Fruit fly (Drosophila melanogaster): ENCODE results near the gene bip1.

DNA sequence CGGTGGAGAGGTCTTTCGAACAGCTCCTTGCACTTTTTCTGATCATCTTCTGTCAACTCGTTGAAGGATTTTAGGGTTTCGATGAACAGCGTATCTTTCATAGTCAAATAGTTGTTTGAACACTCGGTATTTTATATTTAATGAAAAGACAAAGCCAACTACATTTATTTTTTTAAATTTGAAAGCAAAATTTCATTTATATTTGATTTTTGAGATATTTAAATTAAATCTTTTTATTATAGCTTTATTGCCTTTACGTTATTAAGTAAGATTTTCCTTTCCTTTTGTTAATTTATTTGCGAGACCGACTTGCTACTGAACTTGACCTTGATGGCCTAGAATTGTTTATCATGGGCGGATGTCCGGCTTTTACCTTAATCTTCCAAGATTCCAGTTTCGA, 10.7 kb upstream of the bip1 start, which contains the start of gene CG42590:
- no peak for TF ChIP-seq gcm (GFP tag; optimal IDR thresholded peaks at IDR 0.05)
- no peak for TF ChIP-seq dmrt11E (tag; optimal IDR thresholded peaks at IDR 0.05)
- TF ChIP-seq gcm2 (GFP tag; optimal IDR thresholded peaks at IDR 0.05), result no peak
- no peak for TF ChIP-seq sqz (GFP tag; optimal IDR thresholded peaks at IDR 0.05)
- no peak for TF ChIP-seq CG2712 (tag; optimal IDR thresholded peaks at IDR 0.05)
- TF ChIP-seq Hmr (GFP tag; optimal IDR thresholded peaks at IDR 0.05), result no peak
- TF ChIP-seq sim (GFP tag; IDR thresholded peaks at IDR 0.05), result no peak
- no peak for TF ChIP-seq maf-S (GFP tag; optimal IDR thresholded peaks at IDR 0.05)
- no peak for TF ChIP-seq dysf (GFP tag; IDR thresholded peaks at IDR 0.05)
